Worm (Caenorhabditis elegans) whole organism, late embryonic: ENCODE results near the gene clec-123.
"Not testable (repeated sequence)": the region's sequence is repeated elsewhere in the genome, so short reads cannot be mapped to it uniquely, and the experiment has no call there.

Experiments
- F13H6.1 ChIP-seq: sonication (generic microtip); optimal IDR thresholded peaks from 2 replicates; lab custom pipeline; 2016; ENCODE audit warnings: missing genetic modification characterization, missing compliant biosample characterization
- K09A11.1 ChIP-seq: sonication (generic microtip); optimal IDR thresholded peaks from 2 replicates; lab custom pipeline; 2017; ENCODE audit warnings: antibody characterized with exemption, mild to moderate bottlenecking, missing genetic modification characterization, missing compliant biosample characterization; ENCODE audit not compliant: insufficient read depth
- ceh-14 ChIP-seq: sonication (generic microtip); optimal IDR thresholded peaks from 2 replicates; lab custom pipeline; 2016; ENCODE audit warnings: missing genotype, missing genetic modification characterization, missing compliant biosample characterization
- ceh-18 ChIP-seq: sonication (generic microtip); optimal IDR thresholded peaks from 2 replicates; lab custom pipeline; 2016; ENCODE audit warnings: missing genetic modification characterization, missing compliant biosample characterization
- ceh-19 ChIP-seq: fragments of 200-800 bp; sonication (Bioruptor generic); optimal IDR thresholded peaks from 2 replicates; lab custom pipeline; 2018; ENCODE audit warnings: mild to moderate bottlenecking, missing genetic modification characterization, missing compliant biosample characterization
- ceh-2 ChIP-seq: sonication (generic microtip); optimal IDR thresholded peaks from 2 replicates; lab custom pipeline; 2016; ENCODE audit warnings: missing genotype, missing genetic modification characterization, missing compliant biosample characterization
- ceh-22 ChIP-seq: sonication (generic microtip); optimal IDR thresholded peaks from 2 replicates; lab custom pipeline; 2017; ENCODE audit warnings: missing biosample characterization, missing genetic modification characterization
- ceh-30 ChIP-seq: fragments of 150-350 bp; optimal IDR thresholded peaks from 2 replicates; lab custom pipeline; 2014; ENCODE audit warnings: missing biosample characterization, missing genetic modification characterization
- ceh-48 ChIP-seq: sonication (generic microtip); optimal IDR thresholded peaks from 2 replicates; lab custom pipeline; 2016; ENCODE audit warnings: missing genetic modification characterization, inconsistent platforms, missing compliant biosample characterization
- che-1 ChIP-seq: sonication (generic microtip); optimal IDR thresholded peaks from 2 replicates; lab custom pipeline; 2016; ENCODE audit warnings: mild to moderate bottlenecking, missing genetic modification characterization, missing compliant biosample characterization
- ets-4 ChIP-seq: sonication (generic microtip); optimal IDR thresholded peaks from 2 replicates; lab custom pipeline; 2016; ENCODE audit warnings: missing genetic modification characterization, missing compliant biosample characterization
- fax-1 ChIP-seq: sonication (generic microtip); optimal IDR thresholded peaks from 2 replicates; lab custom pipeline; 2016; ENCODE audit warnings: missing genotype, missing genetic modification characterization, missing compliant biosample characterization
- hlh-13 ChIP-seq: fragments of 200-800 bp; sonication (Bioruptor generic); optimal IDR thresholded peaks from 2 replicates; lab custom pipeline; 2018; ENCODE audit warnings: mild to moderate bottlenecking, missing genetic modification characterization, missing compliant biosample characterization
- hlh-30 ChIP-seq: sonication (generic microtip); optimal IDR thresholded peaks from 2 replicates; lab custom pipeline; 2017; ENCODE audit warnings: antibody characterized with exemption, missing genetic modification characterization, missing compliant biosample characterization; ENCODE audit not compliant: insufficient read depth
- hlh-8 ChIP-seq: sonication (generic microtip); optimal IDR thresholded peaks from 2 replicates; lab custom pipeline; 2016; ENCODE audit warnings: missing genotype, missing genetic modification characterization, missing compliant biosample characterization
- lin-11 ChIP-seq: fragments of 200-800 bp; sonication (Bioruptor generic); optimal IDR thresholded peaks from 2 replicates; lab custom pipeline; 2018; ENCODE audit warnings: mild to moderate bottlenecking, missing genetic modification characterization, missing compliant biosample characterization
- madf-2 ChIP-seq: sonication (generic microtip); optimal IDR thresholded peaks from 2 replicates; lab custom pipeline; 2017; ENCODE audit warnings: missing genetic modification characterization, missing compliant biosample characterization
- nfya-1 ChIP-seq: sonication (generic microtip); optimal IDR thresholded peaks from 2 replicates; lab custom pipeline; 2017; ENCODE audit warnings: missing genetic modification characterization, mild to moderate bottlenecking, missing compliant biosample characterization, antibody characterized with exemption, moderate library complexity
- nhr-11 ChIP-seq: fragments of 150-350 bp; optimal IDR thresholded peaks from 2 replicates; lab custom pipeline; 2014; ENCODE audit warnings: missing biosample characterization, missing genetic modification characterization
- npax-4 ChIP-seq: sonication (generic microtip); optimal IDR thresholded peaks from 2 replicates; lab custom pipeline; 2016; ENCODE audit warnings: missing genetic modification characterization, missing compliant biosample characterization
- pag-3 ChIP-seq: sonication (generic microtip); optimal IDR thresholded peaks from 2 replicates; lab custom pipeline; 2016; ENCODE audit warnings: missing compliant biosample characterization, missing genetic modification characterization, borderline replicate concordance
- pat-9 ChIP-seq: fragments of 200-800 bp; sonication (Bioruptor generic); optimal IDR thresholded peaks from 2 replicates; lab custom pipeline; 2018; ENCODE audit warnings: mild to moderate bottlenecking, missing genetic modification characterization, moderate library complexity, missing compliant biosample characterization
- pax-1 ChIP-seq: fragments of 150-350 bp; optimal IDR thresholded peaks from 2 replicates; lab custom pipeline; 2014; ENCODE audit warnings: missing biosample characterization, missing genetic modification characterization
- pha-2 ChIP-seq: sonication (generic microtip); optimal IDR thresholded peaks from 2 replicates; lab custom pipeline; 2017; ENCODE audit warnings: mild to moderate bottlenecking, missing genetic modification characterization, missing compliant biosample characterization
- pros-1 ChIP-seq: fragments of 150-350 bp; optimal IDR thresholded peaks from 2 replicates; lab custom pipeline; 2014; ENCODE audit warnings: missing biosample characterization, missing genetic modification reagents, missing genetic modification characterization
- ref-2 ChIP-seq: sonication (generic microtip); optimal IDR thresholded peaks from 2 replicates; lab custom pipeline; 2016; ENCODE audit warnings: missing genetic modification characterization, missing compliant biosample characterization
- sdc-2 ChIP-seq: sonication (generic microtip); optimal IDR thresholded peaks from 2 replicates; lab custom pipeline; 2016; ENCODE audit warnings: missing genotype, missing genetic modification characterization, missing compliant biosample characterization
- sox-4 ChIP-seq: sonication (generic microtip); optimal IDR thresholded peaks from 2 replicates; lab custom pipeline; 2017; ENCODE audit warnings: mild to moderate bottlenecking, missing genetic modification characterization, inconsistent platforms, missing compliant biosample characterization
- syd-9 ChIP-seq: sonication (generic microtip); optimal IDR thresholded peaks from 2 replicates; lab custom pipeline; 2016; ENCODE audit warnings: mild to moderate bottlenecking, missing genetic modification characterization, moderate library complexity, missing compliant biosample characterization
- tbx-2 ChIP-seq: sonication (generic microtip); optimal IDR thresholded peaks from 2 replicates; lab custom pipeline; 2016; ENCODE audit warnings: missing genetic modification characterization, missing compliant biosample characterization
- ttx-3 ChIP-seq: sonication (generic microtip); optimal IDR thresholded peaks from 2 replicates; lab custom pipeline; 2016; ENCODE audit warnings: missing genetic modification reagents, missing genetic modification characterization, missing compliant biosample characterization
- unc-3 ChIP-seq, 2 experiments: fragments of 200-800 bp in 1 of 2; sonication (Bioruptor generic) in 1 of 2; sonication (generic microtip) in 1 of 2; conservative IDR thresholded peaks in 1 of 2; optimal IDR thresholded peaks in 1 of 2; 2 replicates each; pipeline versions ENCODE4 v1.3.6 to Lab custom; 2016 to 2022; ENCODE audit warnings: missing compliant biosample characterization in 2 of 2, missing genetic modification characterization in 2 of 2, missing genetic modification reagents in 1 of 2
- unc-42 ChIP-seq: sonication (generic microtip); optimal IDR thresholded peaks from 2 replicates; lab custom pipeline; 2016; ENCODE audit warnings: missing genotype, missing genetic modification characterization, missing compliant biosample characterization
- unc-55 ChIP-seq: sonication (generic microtip); optimal IDR thresholded peaks from 2 replicates; lab custom pipeline; 2017; ENCODE audit warnings: missing biosample characterization, missing genetic modification reagents, missing genetic modification characterization
- unc-86 ChIP-seq: sonication (generic microtip); optimal IDR thresholded peaks from 2 replicates; lab custom pipeline; 2016; ENCODE audit warnings: missing genetic modification characterization, missing compliant biosample characterization

Gene clec-123

ce11 chrII:3142855-3143254 lies 28.8 kb downstream of the clec-123 start, which contains the start of gene sri-42:
Gene sri-42, minus strand, starts transcription at chrII:3142955.
- TF ChIP-seq ceh-2 (tag; lab: Kevin White, UChicago); sox-4; pax-1 (tag; lab: Kevin White, UChicago): not testable (repeated sequence)

ce11 chrII:3144552-3144951 lies 30.5 kb downstream of the clec-123 start, which contains the start of gene sri-43:
Gene sri-43, minus strand, starts transcription at chrII:3144652.
- not testable (repeated sequence) for TF ChIP-seq sdc-2, ceh-30, lin-11 (tag; lab: Kevin White, UChicago)

ce11 chrII:3145842-3146241 lies 31.8 kb downstream of the clec-123 start, which contains the start of gene T10D4.15:
Gene T10D4.15, plus strand, starts transcription at chrII:3146142.
- no peak for TF ChIP-seq unc-86 (tag; lab: Kevin White, UChicago)
- TF ChIP-seq ceh-30 (tag; lab: Kevin White, UChicago), result no peak
- TF ChIP-seq tbx-2, result no peak
- TF ChIP-seq ceh-48 (tag; lab: Kevin White, UChicago), result no peak
- TF ChIP-seq fax-1 (tag; lab: Kevin White, UChicago), result no peak
- no peak for TF ChIP-seq nhr-11 (tag; lab: Kevin White, UChicago)
- TF ChIP-seq ceh-18, result no peak
- no peak for TF ChIP-seq syd-9 (tag; lab: Kevin White, UChicago)
- no peak for TF ChIP-seq hlh-8 (tag; lab: Kevin White, UChicago)
- TF ChIP-seq pat-9 (tag; lab: Kevin White, UChicago), result no peak
- TF ChIP-seq hlh-30 (tag; lab: Kevin White, UChicago), result no peak
- no peak for TF ChIP-seq F13H6.1 (tag; lab: Kevin White, UChicago)
- no peak for TF ChIP-seq che-1 (tag; lab: Kevin White, UChicago)
- no peak for TF ChIP-seq lin-11 (tag; lab: Kevin White, UChicago)
- TF ChIP-seq ceh-2 (tag; lab: Kevin White, UChicago), result no peak
- no peak for TF ChIP-seq hlh-13 (GFP tag; lab: Kevin White, UChicago)
- TF ChIP-seq unc-42, result no peak
- no peak for TF ChIP-seq unc-3 (GFP tag; conservative IDR thresholded peaks at IDR 0.05; lab: Robert Waterston, UW)
- TF ChIP-seq unc-3 (tag; optimal IDR thresholded peaks at IDR 0.05; lab: Kevin White, UChicago), result no peak
- no peak for TF ChIP-seq nfya-1 (tag; lab: Kevin White, UChicago)

- TF ChIP-seq ttx-3, result no peak
- TF ChIP-seq pros-1 (tag; lab: Kevin White, UChicago), result no peak
- TF ChIP-seq pag-3 (tag; lab: Kevin White, UChicago), result no peak
- no peak for TF ChIP-seq npax-4 (tag; lab: Kevin White, UChicago)
- no peak for TF ChIP-seq ceh-22
- no peak for TF ChIP-seq sdc-2 (tag; lab: Kevin White, UChicago)
- TF ChIP-seq ceh-2 (tag; lab: Kevin White, UChicago), result no peak
- no peak for TF ChIP-seq sox-4
- TF ChIP-seq pha-2 (tag; lab: Kevin White, UChicago), result no peak
- no peak for TF ChIP-seq ets-4
- TF ChIP-seq madf-2 (tag; lab: Kevin White, UChicago), result no peak
- no peak for TF ChIP-seq unc-55 (GFP tag; lab: Kevin White, UChicago)
- no peak for TF ChIP-seq ref-2 (tag; lab: Kevin White, UChicago)
- no peak for TF ChIP-seq F13H6.1 (tag; lab: Kevin White, UChicago)
- TF ChIP-seq tbx-2, result no peak
- no peak for TF ChIP-seq pat-9 (tag; lab: Kevin White, UChicago)
- TF ChIP-seq ceh-14 (tag; lab: Kevin White, UChicago), result no peak
- no peak for TF ChIP-seq K09A11.1 (tag; lab: Kevin White, UChicago)
- TF ChIP-seq ceh-19 (GFP tag; lab: Kevin White, UChicago), result no peak
These were observed 34.4 kb downstream of the clec-123 start for ce11 chrII:3148404-3148803.
